Worm (Caenorhabditis elegans) whole organism, midembryonic: ENCODE results near the gene sds-22.

Experiments
- T22C8.4 ChIP-seq: fragments of 200-800 bp; sonication (Bioruptor generic); IDR thresholded peaks from 2 replicates; pipeline ENCODE4 v1.3.6; 2022; ENCODE audit warnings: missing genetic modification characterization, missing compliant biosample characterization
- cog-1 ChIP-seq: sonication (generic microtip); optimal IDR thresholded peaks from 2 replicates; lab custom pipeline; 2016; ENCODE audit warnings: missing genetic modification characterization, missing compliant biosample characterization
- flt-1 ChIP-seq: fragments of 200-800 bp; sonication (Bioruptor generic); IDR thresholded peaks from 2 replicates; pipeline ENCODE4 v1.3.6; 2022; ENCODE audit warnings: missing genetic modification characterization, missing compliant biosample characterization
- klf-2 ChIP-seq: fragments of 200-800 bp; sonication (Bioruptor generic); conservative IDR thresholded peaks from 2 replicates; pipeline ENCODE4 v1.3.6; 2022; ENCODE audit warnings: missing genetic modification reagents, missing genetic modification characterization, missing compliant biosample characterization
- med-1 ChIP-seq: sonication (generic microtip); optimal IDR thresholded peaks from 2 replicates; lab custom pipeline; 2017; ENCODE audit warnings: missing genetic modification characterization, mild to moderate bottlenecking, missing compliant biosample characterization, antibody characterized with exemption, missing genetic modification reagents; ENCODE audit not compliant: insufficient read depth
- ztf-23 ChIP-seq: fragments of 200-800 bp; sonication (Bioruptor generic); IDR thresholded peaks from 2 replicates; pipeline ENCODE4 v1.3.6; 2022; ENCODE audit warnings: missing genetic modification reagents, missing genetic modification characterization, missing compliant biosample characterization
- ztf-29 ChIP-seq: fragments of 200-800 bp; sonication (Bioruptor generic); IDR thresholded peaks from 2 replicates; pipeline ENCODE4 v1.3.6; 2022; ENCODE audit warnings: missing genetic modification reagents, missing genetic modification characterization, missing compliant biosample characterization

- no peak for TF ChIP-seq med-1
- TF ChIP-seq klf-2 (GFP tag; lab: Robert Waterston, UW) = no peak
- no peak for TF ChIP-seq cog-1
- TF ChIP-seq flt-1 (GFP tag; lab: Robert Waterston, UW) = no peak
- TF ChIP-seq ztf-29 (GFP tag; lab: Robert Waterston, UW) = no peak
- TF ChIP-seq ztf-23 = no peak
- TF ChIP-seq T22C8.4 (GFP tag; lab: Robert Waterston, UW) = no peak
These were observed 43.8 kb downstream of the sds-22 start for ce11 chrII:7901990-7902389.
